Fruit fly (Drosophila melanogaster) whole organism, prepupa: ENCODE data around the gene CG32576.

Source experiments
- CG10669 ChIP-seq: fragments of 200-800 bp; sonication (Bioruptor generic); optimal IDR thresholded peaks from 3 replicates; lab custom pipeline; 2018; ENCODE audit warnings: missing biosample characterization, mild to moderate bottlenecking, missing genetic modification characterization, moderate library complexity
- CG11294 ChIP-seq: fragments of 200-800 bp; sonication (Bioruptor generic); IDR thresholded peaks from 2 replicates; pipeline ENCODE4 v1.3.6; 2022; ENCODE audit warnings: missing biosample characterization, missing genetic modification characterization
- CG11902 ChIP-seq: fragments of 200-800 bp; sonication (Bioruptor generic); optimal IDR thresholded peaks from 3 replicates; lab custom pipeline; 2016; ENCODE audit warnings: missing biosample characterization, missing genetic modification characterization
- CG1621 ChIP-seq: fragments of 200-800 bp; sonication (Bioruptor generic); optimal IDR thresholded peaks from 3 replicates; lab custom pipeline; 2018; ENCODE audit warnings: missing biosample characterization, mild to moderate bottlenecking, missing genetic modification characterization
- CG3032 ChIP-seq: fragments of 200-800 bp; optimal IDR thresholded peaks from 2 replicates; lab custom pipeline; 2019; ENCODE audit warnings: missing biosample characterization, mild to moderate bottlenecking, missing genetic modification characterization, moderate library complexity
- CG31627 ChIP-seq: fragments of 200-800 bp; sonication (Bioruptor generic); optimal IDR thresholded peaks from 3 replicates; lab custom pipeline; 2016; ENCODE audit warnings: missing biosample characterization, missing genetic modification characterization
- CG32006 ChIP-seq: fragments of 200-800 bp; sonication (Bioruptor generic); optimal IDR thresholded peaks from 3 replicates; lab custom pipeline; 2017; ENCODE audit warnings: missing biosample characterization, mild to moderate bottlenecking, missing genetic modification characterization
- CG34406 ChIP-seq: fragments of 200-800 bp; sonication (Bioruptor generic); optimal IDR thresholded peaks from 3 replicates; lab custom pipeline; 2016; ENCODE audit warnings: missing biosample characterization, missing genetic modification characterization
- CG3919 ChIP-seq: fragments of 200-800 bp; sonication (Bioruptor generic); optimal IDR thresholded peaks from 3 replicates; lab custom pipeline; 2016; ENCODE audit warnings: missing biosample characterization, missing genetic modification characterization
- CG4318 ChIP-seq: fragments of 200-800 bp; sonication (Bioruptor generic); optimal IDR thresholded peaks from 3 replicates; lab custom pipeline; 2017; ENCODE audit warnings: missing biosample characterization, mild to moderate bottlenecking, missing genetic modification characterization
- CG6163 ChIP-seq: fragments of 200-800 bp; sonication (Bioruptor generic); IDR thresholded peaks from 3 replicates; pipeline ENCODE4 v1.3.6; 2022; ENCODE audit warnings: missing biosample characterization, missing genetic modification characterization
- CG6276 ChIP-seq: fragments of 200-800 bp; sonication (Bioruptor generic); optimal IDR thresholded peaks from 2 replicates; lab custom pipeline; 2017; ENCODE audit warnings: missing biosample characterization, mild to moderate bottlenecking, missing genetic modification characterization
- CG6792 ChIP-seq: fragments of 200-800 bp; sonication (Bioruptor generic); optimal IDR thresholded peaks from 3 replicates; lab custom pipeline; 2016; ENCODE audit warnings: missing biosample characterization, missing genetic modification characterization
- CG6808 ChIP-seq: fragments of 200-800 bp; sonication (Bioruptor generic); optimal IDR thresholded peaks from 3 replicates; lab custom pipeline; 2017; ENCODE audit warnings: missing biosample characterization, missing genetic modification characterization, mild to moderate bottlenecking, moderate library complexity, missing genetic modification reagents
- CG7368 ChIP-seq: fragments of 200-800 bp; sonication (Bioruptor generic); optimal IDR thresholded peaks from 3 replicates; lab custom pipeline; 2016; ENCODE audit warnings: missing biosample characterization, missing genetic modification characterization
- CG8119 ChIP-seq: fragments of 200-800 bp; sonication (Bioruptor generic); IDR thresholded peaks from 3 replicates; pipeline ENCODE4 v1.3.6; 2022; ENCODE audit warnings: missing biosample characterization, missing genetic modification characterization
- CG8319 ChIP-seq: fragments of 200-800 bp; sonication (Bioruptor generic); optimal IDR thresholded peaks from 3 replicates; lab custom pipeline; 2016; ENCODE audit warnings: missing biosample characterization, missing genetic modification characterization
- CG8632 ChIP-seq: fragments of 200-800 bp; sonication (Bioruptor generic); optimal IDR thresholded peaks from 3 replicates; lab custom pipeline; 2016; ENCODE audit warnings: missing biosample characterization, missing genetic modification characterization
- CG9139 ChIP-seq: fragments of 200-800 bp; sonication (Bioruptor generic); optimal IDR thresholded peaks from 3 replicates; lab custom pipeline; 2017; ENCODE audit warnings: missing biosample characterization, mild to moderate bottlenecking, missing genetic modification characterization
- Ets21C ChIP-seq: fragments of 200-800 bp; sonication (Bioruptor generic); optimal IDR thresholded peaks from 3 replicates; lab custom pipeline; 2016; ENCODE audit warnings: missing biosample characterization, missing genetic modification characterization
- Ets96B ChIP-seq: fragments of 200-800 bp; optimal IDR thresholded peaks from 2 replicates; lab custom pipeline; 2019; ENCODE audit warnings: missing biosample characterization, mild to moderate bottlenecking, missing genetic modification characterization, moderate library complexity
- Gug ChIP-seq: fragments of 200-800 bp; sonication (Bioruptor generic); IDR thresholded peaks from 2 replicates; pipeline ENCODE4 v1.3.6; 2022; ENCODE audit warnings: missing biosample characterization, missing genetic modification characterization
- Hr38 ChIP-seq: sonication (Bioruptor generic); optimal IDR thresholded peaks from 2 replicates; lab custom pipeline; 2016; ENCODE audit warnings: missing biosample characterization, missing genetic modification characterization
- Hr39 ChIP-seq: fragments of 200-800 bp; sonication (Bioruptor generic); optimal IDR thresholded peaks from 2 replicates; lab custom pipeline; 2016; ENCODE audit warnings: missing biosample characterization, missing genetic modification characterization
- Hr4 ChIP-seq: fragments of 200-800 bp; sonication (Bioruptor generic); optimal IDR thresholded peaks from 3 replicates; lab custom pipeline; 2016; ENCODE audit warnings: missing biosample characterization, missing genetic modification characterization
- Lpt ChIP-seq: fragments of 200-800 bp; sonication (Bioruptor generic); optimal IDR thresholded peaks from 3 replicates; lab custom pipeline; 2016; ENCODE audit warnings: missing biosample characterization, missing genetic modification characterization
- Met ChIP-seq: fragments of 200-800 bp; sonication (Bioruptor generic); optimal IDR thresholded peaks from 3 replicates; lab custom pipeline; 2016; ENCODE audit warnings: missing biosample characterization, missing genetic modification characterization
- OdsH ChIP-seq: fragments of 200-800 bp; sonication (Bioruptor generic); optimal IDR thresholded peaks from 3 replicates; lab custom pipeline; 2016; ENCODE audit warnings: missing biosample characterization, missing genetic modification characterization
- Sox102F ChIP-seq: fragments of 200-800 bp; sonication (Bioruptor generic); optimal IDR thresholded peaks from 2 replicates; lab custom pipeline; 2016; ENCODE audit warnings: missing biosample characterization, mild to moderate bottlenecking, missing genetic modification characterization
- Sox14 ChIP-seq: fragments of 200-800 bp; sonication (Bioruptor generic); optimal IDR thresholded peaks from 3 replicates; lab custom pipeline; 2016; ENCODE audit warnings: missing biosample characterization, missing genetic modification characterization
- Sox15 ChIP-seq: fragments of 200-800 bp; sonication (Bioruptor generic); optimal IDR thresholded peaks from 3 replicates; lab custom pipeline; 2016; ENCODE audit warnings: missing biosample characterization, missing genetic modification characterization
- achi ChIP-seq: fragments of 200-800 bp; sonication (Bioruptor generic); optimal IDR thresholded peaks from 3 replicates; lab custom pipeline; 2016; ENCODE audit warnings: missing biosample characterization, missing genetic modification characterization
- acj6 ChIP-seq: fragments of 200-800 bp; sonication (Bioruptor generic); optimal IDR thresholded peaks from 3 replicates; lab custom pipeline; 2016; ENCODE audit warnings: missing biosample characterization, missing genetic modification characterization
- cyc ChIP-seq: fragments of 200-800 bp; sonication (Bioruptor generic); optimal IDR thresholded peaks from 3 replicates; lab custom pipeline; 2016; ENCODE audit warnings: missing biosample characterization, missing genetic modification characterization
- dac ChIP-seq: fragments of 200-800 bp; sonication (Bioruptor generic); optimal IDR thresholded peaks from 2 replicates; lab custom pipeline; 2017; ENCODE audit warnings: missing biosample characterization, mild to moderate bottlenecking, missing genetic modification characterization
- dsx ChIP-seq: fragments of 200-800 bp; optimal IDR thresholded peaks from 3 replicates; lab custom pipeline; 2019; ENCODE audit warnings: missing biosample characterization, mild to moderate bottlenecking, missing genetic modification characterization, moderate library complexity; ENCODE audit not compliant: poor library complexity, severe bottlenecking
- eg ChIP-seq: fragments of 200-800 bp; sonication (Bioruptor generic); IDR thresholded peaks from 3 replicates; pipeline ENCODE4 v1.3.6; 2022; ENCODE audit warnings: missing biosample characterization, missing genetic modification characterization
- esn ChIP-seq: fragments of 200-800 bp; sonication (Bioruptor generic); optimal IDR thresholded peaks from 2 replicates; lab custom pipeline; 2016; ENCODE audit warnings: missing biosample characterization, mild to moderate bottlenecking, missing genetic modification characterization, moderate library complexity
- fd59A ChIP-seq: fragments of 200-800 bp; sonication (Bioruptor generic); optimal IDR thresholded peaks from 2 replicates; lab custom pipeline; 2017; ENCODE audit warnings: missing biosample characterization, mild to moderate bottlenecking, missing genetic modification characterization, missing genetic modification reagents
- fd85E ChIP-seq: fragments of 200-800 bp; sonication (Bioruptor generic); optimal IDR thresholded peaks from 3 replicates; lab custom pipeline; 2016; ENCODE audit warnings: missing biosample characterization, missing genetic modification characterization
- fkh ChIP-seq: fragments of 200-800 bp; sonication (Bioruptor generic); optimal IDR thresholded peaks from 3 replicates; lab custom pipeline; 2017; ENCODE audit warnings: missing biosample characterization, mild to moderate bottlenecking, missing genetic modification characterization, moderate library complexity
- lz ChIP-seq: fragments of 200-800 bp; sonication (Bioruptor generic); optimal IDR thresholded peaks from 3 replicates; lab custom pipeline; 2016; ENCODE audit warnings: missing biosample characterization, missing genetic modification characterization
- net ChIP-seq: fragments of 200-800 bp; sonication (Bioruptor generic); optimal IDR thresholded peaks from 3 replicates; lab custom pipeline; 2016; ENCODE audit warnings: missing biosample characterization, missing genetic modification characterization
- salr ChIP-seq, 2 experiments: fragments of 200-800 bp; sonication (Bioruptor generic); optimal IDR thresholded peaks; 3 replicates each; lab custom pipeline; 2016 to 2018; ENCODE audit warnings: missing biosample characterization in 2 of 2, missing genetic modification characterization in 2 of 2, mild to moderate bottlenecking in 1 of 2
- spab ChIP-seq: fragments of 200-800 bp; sonication (Bioruptor generic); optimal IDR thresholded peaks from 2 replicates; lab custom pipeline; 2017; ENCODE audit warnings: missing biosample characterization, mild to moderate bottlenecking, missing genetic modification characterization, missing genetic modification reagents
- svp ChIP-seq: fragments of 200-800 bp; sonication (Bioruptor generic); peaks from one replicate; lab custom pipeline; 2016; ENCODE audit warnings: missing biosample characterization, missing genetic modification characterization
- vri ChIP-seq: fragments of 200-800 bp; sonication (Bioruptor generic); optimal IDR thresholded peaks from 3 replicates; lab custom pipeline; 2016; ENCODE audit warnings: missing biosample characterization, mild to moderate bottlenecking, missing genetic modification characterization

Gene CG32576

dm6 chrX:16278783-16279182 lies 9.6 kb downstream of the CG32576 start (continued):
- TF ChIP-seq CG1621 (peak; percentile 92), CG6792 (GFP tag; lab: Kevin White, UChicago) (peak; percentile 88), Ets96B (peak; percentile 86), CG32006 (peak; percentile 78), Hr39 (GFP tag; lab: Kevin White, UChicago) (peak; percentile 80), fkh (GFP tag; lab: Kevin White, UChicago) (no peak), CG4318 (GFP tag; lab: Kevin White, UChicago) (peak; percentile 63), Sox102F (peak; percentile 87), Lpt (GFP tag; lab: Kevin White, UChicago) (peak; percentile 71), CG8319 (GFP tag; lab: Kevin White, UChicago) (peak; percentile 68), vri (GFP tag; lab: Kevin White, UChicago) (peak; percentile 80), CG8632 (peak; percentile 85), salr (GFP tag; optimal IDR thresholded peaks at IDR 0.05; lab: Kevin White, UChicago) (peak; percentile 50 to 80), fd85E (GFP tag; lab: Kevin White, UChicago) (peak; percentile 13), fd59A (peak; percentile 89), spab (GFP tag; lab: Kevin White, UChicago) (peak; percentile 83), CG7368 (GFP tag; lab: Kevin White, UChicago) (peak; percentile 75), OdsH (peak; percentile 79), Sox14 (GFP tag; lab: Kevin White, UChicago) (peak; percentile 86), Gug (GFP tag; lab: Robert Waterston, UW) (peak; percentile 71), dsx (GFP tag; lab: Kevin White, UChicago) (peak; percentile 86), CG6808 (GFP tag; lab: Kevin White, UChicago) (peak; percentile 94), CG11902 (peak; percentile 36), CG31627 (GFP tag; lab: Kevin White, UChicago) (peak; percentile 77)

dm6 chrX:16277878-16278506 lies 10.3 kb downstream of the CG32576 start, which contains the start of gene eas:
eas (plus strand) TSS chrX:16278328.
- no peak for TF ChIP-seq CG8119 (GFP tag; lab: Robert Waterston, UW)
- TF ChIP-seq spab (GFP tag; lab: Kevin White, UChicago) = no peak
- no peak for TF ChIP-seq CG4318 (GFP tag; lab: Kevin White, UChicago)
- no peak for TF ChIP-seq Ets21C (GFP tag; lab: Kevin White, UChicago)
- TF ChIP-seq CG11902 = no peak
- peak; percentile 27 for TF ChIP-seq acj6 (GFP tag; lab: Kevin White, UChicago)
- TF ChIP-seq CG3032 = no peak
- TF ChIP-seq lz (GFP tag; lab: Kevin White, UChicago) = peak; percentile 16
- TF ChIP-seq Sox102F = no peak
- TF ChIP-seq fkh (GFP tag; lab: Kevin White, UChicago) = no peak
- TF ChIP-seq cyc (GFP tag; lab: Kevin White, UChicago) = no peak
- no peak for TF ChIP-seq Gug (GFP tag; lab: Robert Waterston, UW)
- no peak for TF ChIP-seq CG3919
- TF ChIP-seq dac = no peak
- TF ChIP-seq CG8632 = no peak
- TF ChIP-seq eg (GFP tag; lab: Robert Waterston, UW) = no peak
- no peak for TF ChIP-seq CG6276 (GFP tag; lab: Kevin White, UChicago)
- no peak for TF ChIP-seq Met
- peak; percentile 16 for TF ChIP-seq CG31627 (GFP tag; lab: Kevin White, UChicago)
- no peak for TF ChIP-seq Lpt (GFP tag; lab: Kevin White, UChicago)
- 0 out of 3 replicates have a peak, but pooled peaks have one; percentile 7 for TF ChIP-seq CG6163 (GFP tag; lab: Robert Waterston, UW)
- TF ChIP-seq CG34406 (GFP tag; lab: Kevin White, UChicago) = no peak
- peak; percentile 36 for TF ChIP-seq Hr39 (GFP tag; lab: Kevin White, UChicago)
- TF ChIP-seq Hr4 (GFP tag; lab: Kevin White, UChicago) = no peak
- no peak for TF ChIP-seq CG6792 (GFP tag; lab: Kevin White, UChicago)
- TF ChIP-seq CG1621 = no peak
- no peak for TF ChIP-seq achi (GFP tag; lab: Kevin White, UChicago)
- TF ChIP-seq dsx (GFP tag; lab: Kevin White, UChicago) = no peak
- no peak for TF ChIP-seq CG9139
- TF ChIP-seq svp (GFP tag; lab: Kevin White, UChicago) = no peak
- no peak for TF ChIP-seq Ets96B
- peak in 1 of 2 experiments; percentile 7 for TF ChIP-seq salr (GFP tag; optimal IDR thresholded peaks at IDR 0.05; lab: Kevin White, UChicago)
- no peak for TF ChIP-seq CG10669 (GFP tag; lab: Kevin White, UChicago)
- no peak for TF ChIP-seq net (GFP tag; lab: Kevin White, UChicago)
- TF ChIP-seq CG6808 (GFP tag; lab: Kevin White, UChicago) = no peak
- peak; percentile 31 for TF ChIP-seq esn (GFP tag; lab: Kevin White, UChicago)
- TF ChIP-seq OdsH = no peak
- TF ChIP-seq Hr38 = no peak
- TF ChIP-seq CG11294 (GFP tag; lab: Robert Waterston, UW) = no peak
- no peak for TF ChIP-seq fd59A
- TF ChIP-seq Sox15 (GFP tag; lab: Kevin White, UChicago) = no peak
